Worm (Caenorhabditis elegans): ENCODE measurements around the gene C17C3.24.
"Not testable (repeated sequence)": the region's sequence is repeated elsewhere in the genome, so short reads cannot be mapped to it uniquely, and the experiment has no call there.

DNA sequence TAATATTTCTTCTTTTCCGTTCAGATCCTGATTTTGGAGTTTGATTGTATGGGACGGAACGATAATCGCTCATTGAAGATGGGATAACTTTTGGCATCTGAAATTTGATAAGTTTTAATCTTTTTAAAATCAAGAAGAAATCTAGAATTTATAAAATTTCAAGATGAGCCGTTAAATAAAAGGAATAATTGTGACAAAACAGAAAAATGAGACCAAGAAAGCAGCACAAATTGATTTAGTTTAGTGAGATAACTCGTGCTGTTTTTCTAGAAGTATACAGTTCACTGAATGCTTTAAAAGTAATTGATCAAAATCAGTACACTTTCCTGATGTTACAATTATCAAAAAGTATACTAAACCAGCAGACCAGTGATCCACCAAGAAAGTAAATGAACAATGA is 1.5 kb downstream of the C17C3.24 start, which contains the start of gene hlh-27:
- not testable (repeated sequence) for TF ChIP-seq ceh-9 (tag; optimal IDR thresholded peaks at IDR 0.05); C38D4.7 (GFP tag; optimal IDR thresholded peaks at IDR 0.05); C08G9.2 (tag; optimal IDR thresholded peaks at IDR 0.05)

Data from whole organism, late embryonic.